Worm (Caenorhabditis elegans) whole organism, L4 larva: Measurements from ENCODE around the gene rps-27.

Experiments used
- D1046.2 ChIP-seq: fragments of 200-800 bp; sonication (Bioruptor generic); IDR thresholded peaks from 2 replicates; pipeline ENCODE4 v1.3.6; 2022; ENCODE audit warnings: missing genetic modification characterization, missing compliant biosample characterization
- F37D6.2 ChIP-seq: sonication (generic microtip); optimal IDR thresholded peaks from 2 replicates; lab custom pipeline; 2016; ENCODE audit warnings: mild to moderate bottlenecking, missing genetic modification characterization, missing compliant biosample characterization
- F44E2.7 ChIP-seq: fragments of 200-800 bp; sonication (Bioruptor generic); IDR thresholded peaks from 2 replicates; pipeline ENCODE4 v2.1.2; 2022; ENCODE audit warnings: missing genetic modification characterization, missing compliant biosample characterization
- R02D3.7 ChIP-seq: fragments of 150-350 bp; sonication (generic microtip); optimal IDR thresholded peaks from 3 replicates; lab custom pipeline; 2014; ENCODE audit warnings: missing biosample characterization, missing genetic modification characterization
- T26A8.4 ChIP-seq: fragments of 200-800 bp; sonication (Bioruptor generic); IDR thresholded peaks from 2 replicates; pipeline ENCODE4 v1.3.6; 2022; ENCODE audit warnings: missing genetic modification characterization, missing compliant biosample characterization
- Y105C5A.15 ChIP-seq: fragments of 200-800 bp; sonication (Bioruptor generic); IDR thresholded peaks from 2 replicates; pipeline ENCODE4 v1.3.6; 2022; ENCODE audit warnings: missing genetic modification characterization, missing compliant biosample characterization
- Y5F2A.4 ChIP-seq: fragments of 200-800 bp; sonication (Bioruptor generic); optimal IDR thresholded peaks from 2 replicates; lab custom pipeline; 2018; ENCODE audit warnings: mild to moderate bottlenecking, missing genetic modification characterization, missing compliant biosample characterization
- aha-1 ChIP-seq: fragments of 150-350 bp; peaks from one replicate; lab custom pipeline; 2014; ENCODE audit warnings: missing biosample characterization, missing genetic modification characterization
- ceh-20 ChIP-seq: fragments of 200-800 bp; sonication (Bioruptor generic); IDR thresholded peaks from 2 replicates; pipeline ENCODE4 v1.3.6; 2022; ENCODE audit warnings: missing genetic modification reagents, missing genetic modification characterization, missing compliant biosample characterization
- ceh-32 ChIP-seq: sonication (generic microtip); optimal IDR thresholded peaks from 2 replicates; lab custom pipeline; 2016; ENCODE audit warnings: mild to moderate bottlenecking, missing genetic modification characterization, missing compliant biosample characterization; ENCODE audit not compliant: poor library complexity
- ceh-62 ChIP-seq: sonication (generic microtip); optimal IDR thresholded peaks from 2 replicates; lab custom pipeline; 2017; ENCODE audit warnings: missing biosample characterization, missing genetic modification characterization
- ces-1 ChIP-seq: fragments of 150-350 bp; sonication (generic microtip); optimal IDR thresholded peaks from 4 replicates; lab custom pipeline; 2014; ENCODE audit warnings: missing biosample characterization, missing genetic modification reagents, missing genetic modification characterization
- cey-2 ChIP-seq: sonication (generic microtip); optimal IDR thresholded peaks from 3 replicates; lab custom pipeline; 2017; ENCODE audit warnings: missing genetic modification characterization, mild to moderate bottlenecking, missing compliant biosample characterization, antibody characterized with exemption, borderline replicate concordance; ENCODE audit not compliant: insufficient read depth
- ctbp-1 ChIP-seq: fragments of 200-800 bp; sonication (Bioruptor generic); IDR thresholded peaks from 2 replicates; pipeline ENCODE4 v1.3.6; 2022; ENCODE audit warnings: missing genetic modification reagents, missing genetic modification characterization, missing compliant biosample characterization
- daf-16 ChIP-seq, 3 experiments: sonication (generic microtip); optimal IDR thresholded peaks; 2 replicates each; lab custom pipeline; 2016 to 2017; ENCODE audit warnings: missing genetic modification characterization in 3 of 3, missing genetic modification reagents in 3 of 3, mild to moderate bottlenecking in 2 of 3, missing compliant biosample characterization in 2 of 3, missing biosample characterization in 1 of 3, moderate library complexity in 1 of 3
- dmd-6 ChIP-seq: fragments of 200-800 bp; sonication (Bioruptor generic); IDR thresholded peaks from 2 replicates; pipeline ENCODE4 v1.3.6; 2022; ENCODE audit warnings: missing genetic modification reagents, missing genetic modification characterization, missing compliant biosample characterization
- dmd-8 ChIP-seq: fragments of 200-800 bp; sonication (Bioruptor generic); IDR thresholded peaks from 2 replicates; pipeline ENCODE4 v1.3.6; 2022; ENCODE audit warnings: missing genetic modification characterization, missing compliant biosample characterization
- dmd-9 ChIP-seq: fragments of 200-800 bp; sonication (Bioruptor generic); IDR thresholded peaks from 2 replicates; pipeline ENCODE4 v1.3.6; 2022; ENCODE audit warnings: missing genetic modification reagents, missing genetic modification characterization, missing compliant biosample characterization
- dpl-1 ChIP-seq: fragments of 150-350 bp; optimal IDR thresholded peaks from 2 replicates; lab custom pipeline; 2014; ENCODE audit warnings: missing biosample characterization, missing genetic modification reagents, missing genetic modification characterization
- duxl-1 ChIP-seq: sonication (generic microtip); optimal IDR thresholded peaks from 2 replicates; lab custom pipeline; 2016; ENCODE audit warnings: mild to moderate bottlenecking, missing genetic modification characterization, moderate library complexity, missing compliant biosample characterization; ENCODE audit not compliant: poor library complexity
- fos-1 ChIP-seq: fragments of 150-350 bp; optimal IDR thresholded peaks from 2 replicates; lab custom pipeline; 2014; ENCODE audit warnings: missing biosample characterization, missing genetic modification characterization
- hif-1 ChIP-seq, 2 experiments: sonication (generic microtip); optimal IDR thresholded peaks; 2 replicates each; lab custom pipeline; 2016 to 2017; ENCODE audit warnings: missing compliant biosample characterization in 2 of 2, missing genetic modification characterization in 2 of 2, missing genetic modification reagents in 2 of 2, missing genotype in 2 of 2, mild to moderate bottlenecking in 1 of 2
- hlh-11 ChIP-seq: fragments of 200-800 bp; sonication (Bioruptor generic); optimal IDR thresholded peaks from 2 replicates; lab custom pipeline; 2018; ENCODE audit warnings: mild to moderate bottlenecking, missing genetic modification characterization, missing compliant biosample characterization
- hlh-30 ChIP-seq: sonication (generic microtip); optimal IDR thresholded peaks from 2 replicates; lab custom pipeline; 2017; ENCODE audit warnings: antibody characterized with exemption, mild to moderate bottlenecking, missing genetic modification characterization, missing compliant biosample characterization; ENCODE audit not compliant: insufficient read depth
- hmg-1.1 ChIP-seq: fragments of 200-800 bp; sonication (Bioruptor generic); IDR thresholded peaks from 2 replicates; pipeline ENCODE4 v1.3.6; 2022; ENCODE audit warnings: missing genetic modification reagents, missing genetic modification characterization, missing compliant biosample characterization
- jun-1 ChIP-seq: fragments of 150-350 bp; optimal IDR thresholded peaks from 2 replicates; lab custom pipeline; 2014; ENCODE audit warnings: missing biosample characterization, missing genetic modification reagents, missing genetic modification characterization
- lim-7 ChIP-seq: fragments of 200-800 bp; sonication (Bioruptor generic); IDR thresholded peaks from 2 replicates; pipeline ENCODE4 v1.3.6; 2022; ENCODE audit warnings: missing genetic modification characterization, missing compliant biosample characterization
- lin-1 ChIP-seq: fragments of 200-800 bp; sonication (Bioruptor generic); IDR thresholded peaks from 2 replicates; pipeline ENCODE4 v1.3.6; 2022; ENCODE audit warnings: missing genetic modification reagents, missing genetic modification characterization, missing compliant biosample characterization
- lin-13 ChIP-seq: fragments of 150-350 bp; optimal IDR thresholded peaks from 2 replicates; lab custom pipeline; 2014; ENCODE audit warnings: missing biosample characterization, missing genetic modification reagents, missing genetic modification characterization
- lin-29 ChIP-seq: fragments of 200-800 bp; sonication (Bioruptor generic); IDR thresholded peaks from 2 replicates; pipeline ENCODE4 v1.3.6; 2022; ENCODE audit warnings: missing genetic modification reagents, missing genetic modification characterization, missing compliant biosample characterization
- lin-38 ChIP-seq: fragments of 200-800 bp; sonication (Bioruptor generic); IDR thresholded peaks from 2 replicates; pipeline ENCODE4 v1.3.6; 2022; ENCODE audit warnings: missing genetic modification reagents, missing genetic modification characterization, missing compliant biosample characterization
- madf-5 ChIP-seq, 2 experiments: fragments of 200-800 bp; sonication (Bioruptor generic); IDR thresholded peaks; 2 replicates each; pipeline ENCODE4 v1.3.6; 2022; ENCODE audit warnings: missing compliant biosample characterization in 2 of 2, missing genetic modification characterization in 2 of 2
- mdl-1 ChIP-seq, 2 experiments: fragments of 150-350 bp in 1 of 2; sonication (generic microtip) in 1 of 2; optimal IDR thresholded peaks; 2 replicates each; lab custom pipeline; 2014 to 2017; ENCODE audit warnings: missing biosample characterization in 2 of 2, missing genetic modification characterization in 2 of 2
- mes-2 ChIP-seq: sonication (generic microtip); optimal IDR thresholded peaks from 2 replicates; lab custom pipeline; 2016; ENCODE audit warnings: missing genotype, mild to moderate bottlenecking, missing genetic modification characterization, missing compliant biosample characterization; ENCODE audit not compliant: poor library complexity, severe bottlenecking
- nhr-28 ChIP-seq: fragments of 150-350 bp; optimal IDR thresholded peaks from 2 replicates; lab custom pipeline; 2014; ENCODE audit warnings: missing biosample characterization, missing genetic modification characterization
- nhr-41 ChIP-seq: fragments of 200-800 bp; sonication (Bioruptor generic); IDR thresholded peaks from 2 replicates; pipeline ENCODE4 v1.3.6; 2022; ENCODE audit warnings: missing genetic modification reagents, missing genetic modification characterization, missing compliant biosample characterization
- nhr-76 ChIP-seq: fragments of 150-350 bp; optimal IDR thresholded peaks from 2 replicates; lab custom pipeline; 2014; ENCODE audit warnings: missing biosample characterization, missing genetic modification characterization
- php-3 ChIP-seq: fragments of 200-800 bp; sonication (Bioruptor generic); IDR thresholded peaks from 2 replicates; pipeline ENCODE4 v1.3.6; 2022; ENCODE audit warnings: missing genetic modification reagents, missing genetic modification characterization, missing compliant biosample characterization
- set-16 ChIP-seq: fragments of 200-800 bp; sonication (Bioruptor generic); IDR thresholded peaks from 2 replicates; pipeline ENCODE4 v1.3.6; 2022; ENCODE audit warnings: missing genetic modification reagents, missing genetic modification characterization, missing compliant biosample characterization
- skn-1 ChIP-seq: fragments of 150-350 bp; optimal IDR thresholded peaks from 2 replicates; lab custom pipeline; 2014; ENCODE audit warnings: missing biosample characterization, missing genetic modification characterization
- snpc-1.2 ChIP-seq: fragments of 200-800 bp; sonication (Bioruptor generic); IDR thresholded peaks from 2 replicates; pipeline ENCODE4 v1.3.6; 2022; ENCODE audit warnings: missing genetic modification reagents, missing genetic modification characterization, missing compliant biosample characterization
- snpc-4 ChIP-seq: fragments of 150-350 bp; optimal IDR thresholded peaks from 2 replicates; lab custom pipeline; 2014; ENCODE audit warnings: missing biosample characterization, missing genetic modification characterization
- spr-3 ChIP-seq: fragments of 200-800 bp; sonication (Bioruptor generic); optimal IDR thresholded peaks from 2 replicates; lab custom pipeline; 2018; ENCODE audit warnings: mild to moderate bottlenecking, missing genetic modification characterization, missing compliant biosample characterization
- tag-97 ChIP-seq: fragments of 200-800 bp; sonication (Bioruptor generic); IDR thresholded peaks from 2 replicates; pipeline ENCODE4 v1.3.6; 2022; ENCODE audit warnings: missing genetic modification characterization, missing compliant biosample characterization
- unc-39 ChIP-seq: sonication (generic microtip); optimal IDR thresholded peaks from 2 replicates; lab custom pipeline; 2017; ENCODE audit warnings: missing biosample characterization, missing genetic modification characterization
- unc-62 ChIP-seq, 3 experiments: fragments of 150-350 bp in 1 of 3; sonication (generic microtip); optimal IDR thresholded peaks in 2 of 3; peaks in 1 of 3; 1 replicate in 1 of 3; 2 replicates in 2 of 3; lab custom pipeline; 2014 to 2017; ENCODE audit warnings: missing biosample characterization in 3 of 3, missing genetic modification characterization in 3 of 3, missing genetic modification reagents in 3 of 3, missing genotype in 1 of 3
- vab-7 ChIP-seq: fragments of 200-800 bp; sonication (Bioruptor generic); IDR thresholded peaks from 2 replicates; pipeline ENCODE4 v1.3.6; 2022; ENCODE audit warnings: missing genetic modification reagents, missing genetic modification characterization, missing compliant biosample characterization
- zag-1 ChIP-seq: fragments of 150-350 bp; optimal IDR thresholded peaks from 2 replicates; lab custom pipeline; 2014; ENCODE audit warnings: missing biosample characterization, missing genetic modification characterization
- zfp-2 ChIP-seq: sonication (generic microtip); optimal IDR thresholded peaks from 2 replicates; lab custom pipeline; 2016; ENCODE audit warnings: mild to moderate bottlenecking, missing genetic modification characterization, missing compliant biosample characterization
- zfp-3 ChIP-seq: fragments of 200-800 bp; sonication (Bioruptor generic); conservative IDR thresholded peaks from 2 replicates; pipeline ENCODE4 v1.3.6; 2022; ENCODE audit warnings: missing genetic modification reagents, missing genetic modification characterization, missing compliant biosample characterization
- zip-2 ChIP-seq: fragments of 150-350 bp; optimal IDR thresholded peaks from 2 replicates; lab custom pipeline; 2014; ENCODE audit warnings: missing biosample characterization, missing genetic modification characterization

Gene rps-27

DNA sequence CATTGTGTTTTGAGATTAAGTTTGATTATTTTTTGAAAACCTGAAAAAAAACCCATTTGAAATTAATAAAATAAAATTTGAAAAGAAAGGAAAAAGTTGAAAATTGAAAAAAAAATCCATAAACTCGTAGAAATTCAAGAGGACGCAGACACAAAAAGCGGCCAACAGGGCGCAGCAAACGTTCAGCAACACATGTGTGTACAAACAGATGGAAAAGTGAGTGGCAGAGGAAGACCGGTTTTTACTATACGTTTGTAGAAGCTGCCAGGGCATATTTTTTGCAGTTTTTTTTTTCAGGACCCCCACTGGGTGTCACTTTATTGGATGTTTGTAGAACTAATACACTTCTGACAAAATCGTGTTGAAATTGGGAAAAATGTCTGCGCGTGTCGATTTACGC, 18.9 kb upstream of the rps-27 start, which contains the start of gene cgp-1 (continued):
- TF ChIP-seq vab-7 (no peak), dmd-8 (GFP tag; lab: Robert Waterston, UW) (no peak), mdl-1 (tag; optimal IDR thresholded peaks at IDR 0.05; lab: Kevin White, UChicago) (peak in 1 of 2 experiments; percentile 38), php-3 (no peak), Y5F2A.4 (GFP tag; lab: Kevin White, UChicago) (no peak), zfp-2 (no peak), set-16 (GFP tag; lab: Robert Waterston, UW) (no peak), mes-2 (peak; percentile 46), Y105C5A.15 (no peak), duxl-1 (tag; lab: Kevin White, UChicago) (no peak), dmd-9 (no peak), spr-3 (GFP tag; lab: Kevin White, UChicago) (no peak), F37D6.2 (no peak), snpc-1.2 (GFP tag; lab: Robert Waterston, UW) (no peak), nhr-41 (no peak), dmd-6 (GFP tag; lab: Robert Waterston, UW) (no peak), lin-38 (GFP tag; lab: Robert Waterston, UW) (peak; percentile 32), hlh-11 (tag; lab: Kevin White, UChicago) (peak; percentile 54), aha-1 (tag; lab: Kevin White, UChicago) (no peak), ceh-32 (no peak), ceh-62 (no peak), daf-16 (GFP tag; optimal IDR thresholded peaks at IDR 0.05; lab: Kevin White, UChicago) (no peak), daf-16 (tag; optimal IDR thresholded peaks at IDR 0.05; lab: Kevin White, UChicago) (peak; percentile 45), jun-1 (no peak), R02D3.7 (tag; lab: Kevin White, UChicago) (no peak), zag-1 (tag; lab: Kevin White, UChicago) (no peak), madf-5 (GFP tag; IDR thresholded peaks at IDR 0.05; lab: Robert Waterston, UW) (no peak), D1046.2 (GFP tag; lab: Robert Waterston, UW) (no peak), fos-1 (tag; lab: Kevin White, UChicago) (no peak), unc-62 (GFP tag; optimal IDR thresholded peaks at IDR 0.05 in 1 of 2; lab: Kevin White, UChicago) (no peak), unc-62 (tag; optimal IDR thresholded peaks at IDR 0.05; lab: Kevin White, UChicago) (no peak), cey-2 (tag; lab: Kevin White, UChicago) (no peak), zfp-3 (GFP tag; lab: Robert Waterston, UW) (no peak), dpl-1 (GFP tag; lab: Kevin White, UChicago) (peak; percentile 26), ceh-20 (GFP tag; lab: Robert Waterston, UW) (no peak), hif-1 (tag; optimal IDR thresholded peaks at IDR 0.05; lab: Kevin White, UChicago) (no peak), nhr-76 (no peak), nhr-28 (tag; lab: Kevin White, UChicago) (peak; percentile 30), snpc-4 (tag; lab: Kevin White, UChicago) (no peak), hmg-1.1 (GFP tag; lab: Robert Waterston, UW) (0 out of 2 replicates have a peak, but pooled peaks have one; percentile 26), hlh-30 (peak; percentile 13), lim-7 (GFP tag; lab: Robert Waterston, UW) (no peak), lin-13 (GFP tag; lab: Kevin White, UChicago) (no peak), skn-1 (tag; lab: Kevin White, UChicago) (no peak), tag-97 (GFP tag; lab: Robert Waterston, UW) (no peak), ces-1 (GFP tag; lab: Kevin White, UChicago) (no peak), lin-1 (GFP tag; lab: Robert Waterston, UW) (no peak), F44E2.7 (no peak), unc-39 (tag; lab: Kevin White, UChicago) (no peak), ctbp-1 (no peak), T26A8.4 (GFP tag; lab: Robert Waterston, UW) (no peak), lin-29 (no peak), zip-2 (tag; lab: Kevin White, UChicago) (no peak)
